Fruit fly (Drosophila melanogaster): ENCODE data around the gene CG34008.

CG34008 gene

DNA sequence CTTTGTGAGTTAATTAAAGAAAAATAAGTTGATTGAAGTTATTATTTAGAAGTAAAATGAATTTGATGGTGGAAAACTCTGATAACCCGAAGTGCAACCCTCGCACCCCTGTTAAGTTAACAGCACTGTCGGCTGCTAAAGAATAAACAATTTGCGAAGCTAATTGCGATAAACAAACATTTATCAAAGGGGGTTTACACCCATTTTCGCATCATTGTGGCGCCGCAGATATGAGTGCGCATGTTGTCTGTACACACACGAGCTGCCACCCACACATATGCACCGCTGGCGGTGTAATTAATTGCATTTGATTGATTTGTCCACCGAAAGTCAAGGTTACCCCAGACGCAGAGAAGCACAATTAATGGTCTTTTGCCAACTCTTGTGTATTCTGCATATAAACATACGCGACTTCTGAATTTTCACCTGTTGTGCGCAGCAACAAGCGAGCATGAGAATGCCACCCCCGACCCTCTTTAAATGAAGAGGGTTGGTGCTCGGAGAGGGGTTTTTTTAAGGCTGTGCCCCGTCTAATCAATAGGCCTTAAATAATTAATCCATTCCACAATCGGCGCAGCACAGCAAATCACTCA is 29.7 kb downstream of the CG34008 start:
- no peak for TF ChIP-seq CG8478 (optimal IDR thresholded peaks at IDR 0.05)
- TF ChIP-seq CTCF (optimal IDR thresholded peaks at IDR 0.05) = no peak

- peak in 1 of 2 experiments; percentile 19 for TF ChIP-seq CTCF (optimal IDR thresholded peaks at IDR 0.05)
- TF ChIP-seq CG8478 (optimal IDR thresholded peaks at IDR 0.05) = no peak
Measured at dm6 chr3R:20550632-20551486, 30.5 kb downstream of the CG34008 start.

- TF ChIP-seq CG8478 (optimal IDR thresholded peaks at IDR 0.05) = no peak
- TF ChIP-seq CTCF (optimal IDR thresholded peaks at IDR 0.05) = no peak
Measured at dm6 chr3R:20549855-20550603, 31.3 kb downstream of the CG34008 start.

DNA sequence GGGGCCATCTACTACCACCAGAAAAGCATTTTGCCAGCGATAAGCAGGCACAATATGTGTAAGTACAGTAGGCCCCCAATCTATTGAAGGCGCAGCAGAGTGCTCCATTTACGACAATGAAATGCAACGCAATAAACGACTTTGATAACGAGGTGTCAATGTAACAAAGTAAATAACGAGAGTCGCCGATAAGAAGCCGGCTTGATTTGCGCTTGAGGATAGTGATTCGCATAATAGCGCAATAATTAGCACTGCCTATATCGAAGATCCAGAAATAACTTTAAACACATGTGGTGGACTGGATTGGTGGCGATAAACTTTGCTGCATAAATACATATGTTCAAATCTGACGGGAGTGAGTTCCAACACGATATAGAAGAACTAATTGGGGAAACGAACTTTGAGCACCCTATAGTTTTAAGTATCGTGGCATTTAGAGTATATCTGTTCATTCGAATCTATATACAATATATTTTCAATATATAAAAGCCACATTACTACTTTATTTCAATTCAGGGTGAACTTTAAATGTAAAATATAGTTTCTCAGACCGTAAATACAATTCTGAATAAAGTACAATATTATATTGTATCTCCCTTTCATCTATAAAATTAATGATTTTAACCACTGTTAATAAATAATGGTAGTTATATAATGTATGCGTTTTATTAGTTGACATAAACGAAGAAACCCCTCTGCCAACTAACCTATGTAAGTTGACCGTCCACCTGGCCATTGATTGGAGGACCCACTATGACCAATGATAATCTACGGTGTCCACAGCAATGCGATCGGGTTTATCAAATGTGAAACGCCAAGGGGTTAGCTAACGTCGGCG is 32.1 kb downstream of the CG34008 start:
- TF ChIP-seq CTCF (optimal IDR thresholded peaks at IDR 0.05) (no peak), CG8478 (optimal IDR thresholded peaks at IDR 0.05) (no peak)

dm6 chr3R:20548255-20548654 is 33.1 kb downstream of the CG34008 start:
- TF ChIP-seq CTCF (optimal IDR thresholded peaks at IDR 0.05) = no peak
- TF ChIP-seq CG8478 (optimal IDR thresholded peaks at IDR 0.05) = no peak

DNA sequence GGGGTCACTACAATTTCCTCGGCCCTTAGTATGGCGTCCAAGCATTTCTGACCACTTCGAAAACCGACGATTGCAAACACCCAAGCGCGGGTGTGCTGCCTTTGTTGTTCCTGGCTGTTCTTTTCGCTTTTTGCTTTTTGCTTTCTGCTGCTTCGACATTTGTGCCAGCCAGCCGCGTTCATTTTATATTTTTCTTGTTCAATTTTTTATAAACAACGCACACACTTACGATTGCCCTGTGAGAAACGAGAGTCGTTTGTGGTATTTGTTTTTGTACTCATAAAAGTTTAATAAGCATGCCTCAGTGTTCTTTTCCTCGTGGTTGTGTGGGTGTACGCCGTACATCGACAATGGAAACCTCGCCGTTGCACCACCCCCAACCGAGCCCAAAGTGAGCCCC is 33.6 kb downstream of the CG34008 start:
- TF ChIP-seq CG8478 (optimal IDR thresholded peaks at IDR 0.05) (no peak), CTCF (optimal IDR thresholded peaks at IDR 0.05) (no peak)

- no peak for TF ChIP-seq CG8478 (optimal IDR thresholded peaks at IDR 0.05)
- no peak for TF ChIP-seq CTCF (optimal IDR thresholded peaks at IDR 0.05)
Measured at dm6 chr3R:20546662-20547620, 34.4 kb downstream of the CG34008 start.

DNA sequence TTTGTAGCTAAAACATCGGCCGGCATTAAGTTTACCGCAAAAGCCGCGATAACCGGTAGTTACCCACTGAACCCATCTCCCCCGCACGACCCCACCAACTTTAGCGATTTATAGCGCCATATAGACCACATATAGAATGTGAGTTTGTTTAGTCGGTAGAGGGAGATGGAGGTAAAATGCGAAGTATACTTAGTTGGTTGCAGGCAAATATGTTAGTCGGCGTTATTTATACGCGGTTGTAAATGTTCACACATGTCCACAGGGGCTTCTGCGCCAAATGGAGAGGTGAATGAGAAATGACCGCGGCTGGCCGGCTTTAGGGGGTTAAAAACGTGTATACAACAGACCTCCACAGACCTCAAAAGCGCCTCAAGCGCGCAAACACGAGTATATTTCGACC is 35.6 kb downstream of the CG34008 start:
- TF ChIP-seq CTCF (optimal IDR thresholded peaks at IDR 0.05) (no peak), CG8478 (optimal IDR thresholded peaks at IDR 0.05) (no peak)

dm6 chr3R:20544952-20545351 is 36.4 kb downstream of the CG34008 start:
- TF ChIP-seq CTCF (optimal IDR thresholded peaks at IDR 0.05) (no peak), CG8478 (optimal IDR thresholded peaks at IDR 0.05) (no peak)

DNA sequence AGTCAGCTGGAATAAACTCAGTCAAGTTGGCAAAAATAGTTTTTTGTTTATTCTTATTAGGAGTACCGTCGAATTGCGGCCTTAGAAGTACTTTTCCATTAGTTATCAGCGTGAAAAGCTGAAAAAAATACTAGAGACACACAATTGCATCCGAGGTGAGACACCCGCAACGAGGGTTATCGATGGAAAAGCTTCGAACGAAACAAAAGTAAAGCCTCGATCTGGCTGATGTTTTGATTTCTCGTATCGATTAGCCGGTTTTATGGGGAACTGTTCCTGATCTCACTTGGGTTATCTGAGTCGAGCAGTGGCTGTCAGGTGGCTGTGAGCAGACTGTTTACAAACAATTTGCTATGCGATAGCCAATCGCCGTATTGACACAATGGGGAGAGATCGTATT is 37.6 kb downstream of the CG34008 start:
- no peak for TF ChIP-seq CG8478 (optimal IDR thresholded peaks at IDR 0.05)
- no peak for TF ChIP-seq CTCF (optimal IDR thresholded peaks at IDR 0.05)

DNA sequence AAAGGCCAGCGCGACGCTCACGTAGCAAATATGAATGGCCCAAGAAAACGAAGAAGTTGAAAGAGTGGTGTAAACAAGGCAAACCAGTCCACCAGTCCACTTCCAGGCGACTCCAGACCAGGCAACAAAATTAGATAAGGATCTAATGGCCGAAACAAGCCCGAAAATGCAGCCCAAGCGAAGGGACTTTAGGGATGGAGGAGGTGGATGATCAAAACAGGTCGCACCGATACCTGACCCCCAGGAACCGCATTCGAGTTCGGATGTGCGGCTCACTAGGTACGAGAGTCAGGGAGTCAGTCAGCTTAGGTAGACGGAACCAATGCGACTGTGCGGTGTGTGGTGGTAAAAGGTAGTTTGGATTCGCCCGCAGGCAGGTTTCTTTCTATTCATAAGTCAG is 38.1 kb downstream of the CG34008 start:
- no peak for TF ChIP-seq CTCF (optimal IDR thresholded peaks at IDR 0.05)
- TF ChIP-seq CG8478 (optimal IDR thresholded peaks at IDR 0.05) = no peak

dm6 chr3R:20542283-20543144 is 38.8 kb downstream of the CG34008 start:
- TF ChIP-seq CG8478 (optimal IDR thresholded peaks at IDR 0.05) = no peak
- TF ChIP-seq CTCF (optimal IDR thresholded peaks at IDR 0.05) = no peak

DNA sequence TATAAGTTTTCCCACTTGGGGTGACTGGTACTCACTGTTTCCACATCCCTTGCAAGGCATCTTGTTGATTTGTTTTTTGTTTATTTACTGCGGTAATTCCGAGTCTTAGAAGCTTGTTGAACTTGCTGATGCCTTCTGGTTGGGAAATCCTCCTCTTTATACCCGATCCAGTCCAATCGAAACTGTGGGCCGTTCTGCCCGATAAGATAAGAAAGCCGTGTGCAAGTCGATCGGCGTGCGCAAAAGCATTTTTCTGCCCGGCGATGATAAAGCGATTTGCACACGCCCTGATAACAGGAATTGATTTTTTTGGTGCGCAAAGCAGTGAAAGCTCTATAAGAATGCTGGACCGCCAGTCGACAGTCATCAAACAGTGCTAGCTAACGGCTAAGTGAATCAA is 46.7 kb downstream of the CG34008 start, which contains the start of the genes MtnE and MtnD:
Gene MtnE (minus strand): TSS at position 130 of the 400 bp plus-strand sequence.
Gene MtnD (plus strand): TSS at position 388 of the 400 bp plus-strand sequence.
- TF ChIP-seq CG8478 (optimal IDR thresholded peaks at IDR 0.05) = no peak
- no peak for TF ChIP-seq CTCF (optimal IDR thresholded peaks at IDR 0.05)
